Fruit fly (Drosophila melanogaster) whole organism, embryonic: ENCODE data around the gene Agpat3.

Experiments used
- Atf6 ChIP-seq: fragments of 200-800 bp; sonication (Bioruptor generic); IDR thresholded peaks from 2 replicates; pipeline ENCODE4 v1.3.6; 2022; ENCODE audit warnings: missing biosample characterization, missing genetic modification characterization
- CG13624 ChIP-seq: fragments of 200-800 bp; sonication (Bioruptor generic); optimal IDR thresholded peaks from 2 replicates; lab custom pipeline; 2016; ENCODE audit warnings: missing biosample characterization, missing genetic modification characterization
- dimm ChIP-seq: fragments of 200-800 bp; sonication (Bioruptor generic); IDR thresholded peaks from 2 replicates; pipeline ENCODE4 v1.3.6; 2022; ENCODE audit warnings: missing biosample characterization, missing genetic modification characterization
- luna ChIP-seq: fragments of 200-800 bp; sonication (Bioruptor generic); optimal IDR thresholded peaks from 2 replicates; lab custom pipeline; 2016; ENCODE audit warnings: missing biosample characterization, missing genetic modification characterization
- sna ChIP-seq: fragments of 200-800 bp; sonication (Bioruptor generic); IDR thresholded peaks from 2 replicates; pipeline ENCODE4 v1.3.6; 2022; ENCODE audit warnings: missing biosample characterization, missing genetic modification characterization; ENCODE audit not compliant: partially characterized antibody

DNA sequence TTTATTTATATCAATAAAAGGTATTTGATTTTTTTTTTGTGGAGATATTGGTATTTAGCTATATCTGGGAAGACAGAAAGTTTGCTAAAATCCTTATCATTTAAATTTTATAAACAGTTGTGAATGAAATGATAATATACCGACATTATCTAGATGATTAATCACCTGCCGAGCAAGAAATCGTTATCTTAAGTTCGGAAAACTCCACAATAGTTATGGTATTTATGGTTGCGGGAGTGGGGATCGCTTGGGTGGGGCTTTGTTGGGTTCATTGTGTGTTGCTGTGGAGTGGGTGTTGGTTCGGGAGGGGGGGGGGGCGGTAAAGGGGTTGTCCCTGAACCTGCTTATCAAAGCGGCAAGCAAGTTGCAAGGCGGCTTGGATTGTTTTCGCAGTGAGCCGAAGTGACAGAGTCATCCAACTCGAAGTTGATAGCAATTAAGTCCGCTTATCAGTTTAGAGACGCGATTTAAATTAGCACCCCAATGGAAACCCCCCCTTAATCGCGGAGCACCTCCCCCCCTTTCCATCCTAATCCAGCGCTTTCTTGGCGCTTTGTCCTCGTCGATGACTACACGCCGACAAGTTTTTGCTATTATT is 6.5 kb upstream of the Agpat3 start:
- TF ChIP-seq Atf6, result no peak
- no peak for TF ChIP-seq dimm (GFP tag; lab: Robert Waterston, UW)
- TF ChIP-seq sna, result no peak
- no peak for TF ChIP-seq CG13624 (GFP tag; lab: Kevin White, UChicago)
- no peak for TF ChIP-seq luna
